Fruit fly (Drosophila melanogaster) whole organism, embryonic: Measurements from ENCODE around the gene udt.

Experiments
- Atf3 ChIP-seq: fragments of 200-800 bp; sonication (Bioruptor generic); optimal IDR thresholded peaks from 3 replicates; lab custom pipeline; 2016; ENCODE audit warnings: missing biosample characterization, missing genetic modification characterization
- Bdp1 ChIP-seq: fragments of 200-800 bp; sonication (Bioruptor generic); optimal IDR thresholded peaks from 3 replicates; lab custom pipeline; 2016; ENCODE audit warnings: missing biosample characterization, missing genetic modification characterization
- BtbVII ChIP-seq: fragments of 200-800 bp; sonication (Bioruptor generic); optimal IDR thresholded peaks from 3 replicates; lab custom pipeline; 2017; ENCODE audit warnings: missing biosample characterization, mild to moderate bottlenecking, missing genetic modification characterization
- CG1024 ChIP-seq: fragments of 200-800 bp; sonication (Bioruptor generic); IDR thresholded peaks from 2 replicates; pipeline ENCODE4 v1.3.6; 2022; ENCODE audit warnings: missing biosample characterization, missing genetic modification characterization
- CG10431 ChIP-seq: fragments of 200-800 bp; sonication (Bioruptor generic); optimal IDR thresholded peaks from 3 replicates; lab custom pipeline; 2018; ENCODE audit warnings: missing biosample characterization, mild to moderate bottlenecking, missing genetic modification characterization
- CG11723 ChIP-seq: fragments of 200-800 bp; sonication (Bioruptor generic); optimal IDR thresholded peaks from 2 replicates; lab custom pipeline; 2017; ENCODE audit warnings: missing biosample characterization, mild to moderate bottlenecking, missing genetic modification characterization
- CG12299 ChIP-seq: fragments of 200-800 bp; sonication (Bioruptor generic); optimal IDR thresholded peaks from 2 replicates; lab custom pipeline; 2018; ENCODE audit warnings: missing biosample characterization, mild to moderate bottlenecking, missing genetic modification characterization
- CG13123 ChIP-seq: fragments of 200-800 bp; sonication (Bioruptor generic); optimal IDR thresholded peaks from 2 replicates; lab custom pipeline; 2016; ENCODE audit warnings: missing biosample characterization, missing genetic modification characterization
- CG14860 ChIP-seq: fragments of 200-800 bp; sonication (Bioruptor generic); IDR thresholded peaks from 3 replicates; pipeline ENCODE4 v1.3.6; 2022; ENCODE audit warnings: missing biosample characterization, missing genetic modification characterization; ENCODE audit not compliant: partially characterized antibody
- CG16813 ChIP-seq: fragments of 200-800 bp; sonication (Bioruptor generic); IDR thresholded peaks from 3 replicates; pipeline ENCODE4 v1.3.6; 2022; ENCODE audit warnings: missing biosample characterization, missing genetic modification characterization; ENCODE audit not compliant: partially characterized antibody
- CG16815 ChIP-seq: fragments of 200-800 bp; sonication (Bioruptor generic); optimal IDR thresholded peaks from 3 replicates; lab custom pipeline; 2017; ENCODE audit warnings: missing biosample characterization, mild to moderate bottlenecking, missing genetic modification characterization
- CG17612 ChIP-seq: fragments of 200-800 bp; sonication (Bioruptor generic); IDR thresholded peaks from 2 replicates; pipeline ENCODE4 v1.3.6; 2022; ENCODE audit warnings: missing biosample characterization, missing genetic modification characterization
- CG17829 ChIP-seq: fragments of 200-800 bp; optimal IDR thresholded peaks from 2 replicates; lab custom pipeline; 2019; ENCODE audit warnings: missing biosample characterization, mild to moderate bottlenecking, missing genetic modification characterization, moderate library complexity
- CG18476 ChIP-seq: fragments of 200-800 bp; sonication (Bioruptor generic); optimal IDR thresholded peaks from 2 replicates; lab custom pipeline; 2016; ENCODE audit warnings: missing biosample characterization, mild to moderate bottlenecking, missing genetic modification characterization
- CG18764 ChIP-seq: fragments of 200-800 bp; sonication (Bioruptor generic); optimal IDR thresholded peaks from 3 replicates; lab custom pipeline; 2016; ENCODE audit warnings: missing biosample characterization, missing genetic modification characterization
- CG30020 ChIP-seq: fragments of 200-800 bp; optimal IDR thresholded peaks from 2 replicates; lab custom pipeline; 2019; ENCODE audit warnings: missing biosample characterization, mild to moderate bottlenecking, missing genetic modification characterization, moderate library complexity
- CG30403 ChIP-seq: fragments of 200-800 bp; sonication (Bioruptor generic); optimal IDR thresholded peaks from 3 replicates; lab custom pipeline; 2016; ENCODE audit warnings: missing biosample characterization, missing genetic modification characterization
- CG34224 ChIP-seq: fragments of 200-800 bp; sonication (Bioruptor generic); IDR thresholded peaks from 3 replicates; pipeline ENCODE4 v1.3.6; 2022; ENCODE audit warnings: missing biosample characterization, missing genetic modification characterization; ENCODE audit not compliant: partially characterized antibody
- CG4730 ChIP-seq: fragments of 200-800 bp; sonication (Bioruptor generic); IDR thresholded peaks from 2 replicates; pipeline ENCODE4 v1.3.6; 2022; ENCODE audit warnings: missing biosample characterization, missing genetic modification characterization
- CG6175 ChIP-seq: fragments of 200-800 bp; sonication (Bioruptor generic); IDR thresholded peaks from 3 replicates; pipeline ENCODE4 v1.3.6; 2022; ENCODE audit warnings: missing biosample characterization, missing genetic modification characterization
- CG7357 ChIP-seq: fragments of 200-800 bp; sonication (Bioruptor generic); IDR thresholded peaks from 3 replicates; pipeline ENCODE4 v1.3.6; 2022; ENCODE audit warnings: missing biosample characterization, missing genetic modification characterization
- CG9215 ChIP-seq: fragments of 200-800 bp; sonication (Bioruptor generic); IDR thresholded peaks from 2 replicates; pipeline ENCODE4 v1.3.6; 2022; ENCODE audit warnings: missing biosample characterization, missing genetic modification characterization
- Dek ChIP-seq: fragments of 200-800 bp; sonication (Bioruptor generic); optimal IDR thresholded peaks from 3 replicates; lab custom pipeline; 2019; ENCODE audit warnings: missing biosample characterization, mild to moderate bottlenecking, missing genetic modification characterization, moderate library complexity
- Dref ChIP-seq: fragments of 200-800 bp; sonication (Bioruptor generic); IDR thresholded peaks from 2 replicates; pipeline ENCODE4 v1.3.6; 2022; ENCODE audit warnings: missing biosample characterization, missing genetic modification characterization
- GATAe ChIP-seq: fragments of 200-800 bp; sonication (Bioruptor generic); conservative IDR thresholded peaks from 2 replicates; pipeline ENCODE4 v1.3.6; 2022; ENCODE audit warnings: missing biosample characterization, missing genetic modification characterization
- HmgD ChIP-seq: fragments of 200-800 bp; sonication (Bioruptor generic); optimal IDR thresholded peaks from 3 replicates; lab custom pipeline; 2016; ENCODE audit warnings: missing biosample characterization, missing genetic modification characterization
- Rfx ChIP-seq: fragments of 200-800 bp; sonication (Bioruptor generic); IDR thresholded peaks from 2 replicates; pipeline ENCODE4 v1.3.6; 2022; ENCODE audit warnings: missing biosample characterization, missing genetic modification characterization
- Ssrp ChIP-seq: fragments of 200-800 bp; sonication (Bioruptor generic); optimal IDR thresholded peaks from 2 replicates; lab custom pipeline; 2018; ENCODE audit warnings: missing biosample characterization, mild to moderate bottlenecking, missing genetic modification characterization, moderate library complexity
- Taf1 ChIP-seq: fragments of 200-800 bp; sonication (Bioruptor generic); IDR thresholded peaks from 2 replicates; pipeline ENCODE4 v1.3.6; 2022; ENCODE audit warnings: missing biosample characterization, missing genetic modification characterization
- ash1 ChIP-seq: fragments of 200-800 bp; sonication (Bioruptor generic); optimal IDR thresholded peaks from 2 replicates; lab custom pipeline; 2018; ENCODE audit warnings: missing biosample characterization, mild to moderate bottlenecking, missing genetic modification characterization
- ato ChIP-seq: fragments of 200-800 bp; sonication (Bioruptor generic); IDR thresholded peaks from 2 replicates; pipeline ENCODE4 v1.3.6; 2022; ENCODE audit warnings: missing biosample characterization, missing genetic modification characterization; ENCODE audit not compliant: partially characterized antibody
- bbx ChIP-seq: fragments of 200-800 bp; sonication (Bioruptor generic); IDR thresholded peaks from 2 replicates; pipeline ENCODE4 v1.3.6; 2022; ENCODE audit warnings: missing biosample characterization, missing genetic modification characterization; ENCODE audit not compliant: partially characterized antibody
- bowl ChIP-seq: fragments of 200-800 bp; sonication (Bioruptor generic); IDR thresholded peaks from 2 replicates; pipeline ENCODE4 v1.3.6; 2022; ENCODE audit warnings: missing biosample characterization, missing genetic modification characterization
- chm ChIP-seq: fragments of 200-800 bp; sonication (Bioruptor generic); IDR thresholded peaks from 2 replicates; pipeline ENCODE4 v1.3.6; 2022; ENCODE audit warnings: missing biosample characterization, missing genetic modification characterization
- dan ChIP-seq: fragments of 200-800 bp; sonication (Bioruptor generic); IDR thresholded peaks from 2 replicates; pipeline ENCODE4 v1.3.6; 2022; ENCODE audit warnings: missing biosample characterization, missing genetic modification characterization
- dm ChIP-seq: fragments of 200-800 bp; sonication (Bioruptor generic); optimal IDR thresholded peaks from 3 replicates; lab custom pipeline; 2016; ENCODE audit warnings: missing biosample characterization, missing genetic modification characterization
- ewg ChIP-seq: fragments of 200-800 bp; sonication (Bioruptor generic); optimal IDR thresholded peaks from 3 replicates; lab custom pipeline; 2017; ENCODE audit warnings: mild to moderate bottlenecking, missing biosample characterization, missing genetic modification reagents, missing genetic modification characterization
- fd96Cb ChIP-seq: fragments of 200-800 bp; sonication (Bioruptor generic); optimal IDR thresholded peaks from 2 replicates; lab custom pipeline; 2018; ENCODE audit warnings: missing biosample characterization, mild to moderate bottlenecking, missing genetic modification characterization, moderate library complexity
- gro ChIP-seq: fragments of 200-800 bp; sonication (Bioruptor generic); optimal IDR thresholded peaks from 2 replicates; lab custom pipeline; 2016; ENCODE audit warnings: missing biosample characterization, missing genetic modification characterization
- lab ChIP-seq: fragments of 200-800 bp; sonication (Bioruptor generic); optimal IDR thresholded peaks from 3 replicates; lab custom pipeline; 2017; ENCODE audit warnings: missing biosample characterization, missing genetic modification characterization, mild to moderate bottlenecking, moderate library complexity, missing genetic modification reagents
- lbe ChIP-seq: fragments of 200-800 bp; sonication (Bioruptor generic); optimal IDR thresholded peaks from 2 replicates; lab custom pipeline; 2016; ENCODE audit warnings: missing biosample characterization, mild to moderate bottlenecking, missing genetic modification characterization
- nerfin-1 ChIP-seq: fragments of 200-800 bp; sonication (Bioruptor generic); optimal IDR thresholded peaks from 3 replicates; lab custom pipeline; 2019; ENCODE audit warnings: missing biosample characterization, mild to moderate bottlenecking, missing genetic modification characterization, moderate library complexity
- odd ChIP-seq: fragments of 200-800 bp; sonication (Bioruptor generic); optimal IDR thresholded peaks from 2 replicates; lab custom pipeline; 2017; ENCODE audit warnings: missing biosample characterization, mild to moderate bottlenecking, missing genetic modification characterization
- peb ChIP-seq: fragments of 200-800 bp; sonication (Bioruptor generic); IDR thresholded peaks from 2 replicates; pipeline ENCODE4 v1.3.6; 2022; ENCODE audit warnings: missing biosample characterization, missing genetic modification characterization
- sens-2 ChIP-seq: fragments of 200-800 bp; sonication (Bioruptor generic); IDR thresholded peaks from 2 replicates; pipeline ENCODE4 v1.3.6; 2022; ENCODE audit warnings: missing biosample characterization, missing genetic modification characterization
- sim ChIP-seq: fragments of 200-800 bp; sonication (Bioruptor generic); IDR thresholded peaks from 2 replicates; pipeline ENCODE4 v1.3.6; 2022; ENCODE audit warnings: missing biosample characterization, missing genetic modification characterization
- tap ChIP-seq: fragments of 200-800 bp; optimal IDR thresholded peaks from 3 replicates; lab custom pipeline; 2019; ENCODE audit warnings: missing biosample characterization, mild to moderate bottlenecking, missing genetic modification characterization, moderate library complexity
- tin ChIP-seq: fragments of 200-800 bp; sonication (Bioruptor generic); optimal IDR thresholded peaks from 3 replicates; lab custom pipeline; 2016; ENCODE audit warnings: missing biosample characterization, missing genetic modification characterization
- tio ChIP-seq: fragments of 200-800 bp; sonication (Bioruptor generic); optimal IDR thresholded peaks from 2 replicates; lab custom pipeline; 2017; ENCODE audit warnings: missing biosample characterization, missing genetic modification characterization, inconsistent platforms
- twi ChIP-seq: fragments of 200-800 bp; optimal IDR thresholded peaks from 2 replicates; lab custom pipeline; 2019; ENCODE audit warnings: missing biosample characterization, mild to moderate bottlenecking, missing genetic modification characterization, moderate library complexity
- wor ChIP-seq: fragments of 200-800 bp; sonication (Bioruptor generic); IDR thresholded peaks from 2 replicates; pipeline ENCODE4 v1.3.6; 2022; ENCODE audit warnings: missing biosample characterization, missing genetic modification characterization

Gene udt

DNA sequence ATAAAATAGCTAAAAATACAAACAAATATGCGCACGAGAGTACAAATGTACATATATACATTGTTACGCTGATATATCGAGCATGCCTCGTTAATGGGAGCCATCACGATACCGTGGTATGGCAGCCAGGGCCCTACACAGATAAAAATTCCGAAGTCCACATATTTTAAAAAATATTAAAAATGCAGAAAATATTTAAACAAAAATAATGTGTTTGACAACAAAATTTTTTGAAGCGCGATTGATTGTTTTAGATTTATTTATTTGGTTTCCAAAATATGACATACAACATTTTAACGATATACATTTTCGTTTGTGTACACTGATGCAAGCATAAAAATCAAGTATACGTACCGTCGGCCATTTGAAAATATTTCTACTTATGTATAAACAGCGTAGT lies 36.3 kb downstream of the udt start (continued):
- TF ChIP-seq CG6175 (GFP tag; lab: Robert Waterston, UW) (peak; percentile 79; the same call in 2 of the 3 replicates), CG11723 (GFP tag; lab: Kevin White, UChicago) (peak; percentile 36), CG30020 (tag; lab: Kevin White, UChicago) (no peak), gro (peak; percentile 66), CG14860 (GFP tag; lab: Robert Waterston, UW) (no peak), tap (tag; lab: Kevin White, UChicago) (peak; percentile 63), Rfx (peak; percentile 91), dm (peak; percentile 48), Taf1 (GFP tag; lab: Robert Waterston, UW) (peak; percentile 70; the same call in 1 of the 2 replicates), chm (GFP tag; lab: Robert Waterston, UW) (peak; percentile 70; the same call in 1 of the 2 replicates), peb (GFP tag; lab: Robert Waterston, UW) (no peak), twi (no peak), CG17612 (GFP tag; lab: Robert Waterston, UW) (peak; percentile 80), Ssrp (tag; lab: Kevin White, UChicago) (peak; percentile 44), CG13123 (GFP tag; lab: Kevin White, UChicago) (no peak), Dek (peak; percentile 71), CG30403 (GFP tag; lab: Kevin White, UChicago) (peak; percentile 86), lab (peak; percentile 95), ato (GFP tag; lab: Robert Waterston, UW) (no peak), CG12299 (tag; lab: Kevin White, UChicago) (peak; percentile 37), CG1024 (GFP tag; lab: Robert Waterston, UW) (no peak; the same call in 1 of the 2 replicates), Bdp1 (GFP tag; lab: Kevin White, UChicago) (peak; percentile 52), CG16813 (GFP tag; lab: Robert Waterston, UW) (no peak), bowl (GFP tag; lab: Robert Waterston, UW) (0 out of 2 replicates have a peak, but pooled peaks have one; percentile 35), CG18476 (peak; percentile 65), CG34224 (GFP tag; lab: Robert Waterston, UW) (no peak), sens-2 (GFP tag; lab: Robert Waterston, UW) (no peak), CG17829 (tag; lab: Kevin White, UChicago) (peak; percentile 75), bbx (GFP tag; lab: Robert Waterston, UW) (no peak), HmgD (GFP tag; lab: Kevin White, UChicago) (no peak), tin (GFP tag; lab: Kevin White, UChicago) (peak; percentile 55), Dref (no peak), CG18764 (peak; percentile 64), Atf3 (no peak), dan (GFP tag; lab: Robert Waterston, UW) (no peak), CG9215 (GFP tag; lab: Robert Waterston, UW) (peak; percentile 72), ash1 (peak; percentile 41), CG10431 (GFP tag; lab: Kevin White, UChicago) (no peak), sim (no peak), lbe (GFP tag; lab: Kevin White, UChicago) (peak; percentile 52), tio (GFP tag; lab: Kevin White, UChicago) (peak; percentile 61), odd (GFP tag; lab: Kevin White, UChicago) (peak; percentile 34), GATAe (GFP tag; lab: Robert Waterston, UW) (peak; percentile 74), ewg (no peak), CG4730 (GFP tag; lab: Robert Waterston, UW) (peak; percentile 72), CG7357 (GFP tag; lab: Robert Waterston, UW) (peak; percentile 67), CG16815 (GFP tag; lab: Kevin White, UChicago) (peak; percentile 66), BtbVII (GFP tag; lab: Kevin White, UChicago) (peak; percentile 83), fd96Cb (tag; lab: Kevin White, UChicago) (peak; percentile 49), wor (GFP tag; lab: Robert Waterston, UW) (0 out of 2 replicates have a peak, but pooled peaks have one; percentile 34), nerfin-1 (no peak)
